Worm (Caenorhabditis elegans) whole organism, young adult: Measurements from ENCODE around the gene F43C11.3.

ENCODE experiments used
- F10E7.11 ChIP-seq: sonication (generic microtip); optimal IDR thresholded peaks from 2 replicates; lab custom pipeline; 2017; ENCODE audit warnings: mild to moderate bottlenecking, missing genetic modification characterization, moderate library complexity, missing compliant biosample characterization
- F22D6.2 ChIP-seq: sonication (generic microtip); optimal IDR thresholded peaks from 2 replicates; lab custom pipeline; 2016; ENCODE audit warnings: mild to moderate bottlenecking, missing genetic modification characterization, missing compliant biosample characterization
- F37B4.10 ChIP-seq: fragments of 200-800 bp; sonication (Bioruptor generic); IDR thresholded peaks from 2 replicates; pipeline ENCODE4 v1.3.6; 2022; ENCODE audit warnings: missing genetic modification characterization, missing compliant biosample characterization
- F57A8.1 ChIP-seq: fragments of 200-800 bp; sonication (Bioruptor generic); optimal IDR thresholded peaks from 2 replicates; lab custom pipeline; 2018; ENCODE audit warnings: mild to moderate bottlenecking, missing genetic modification characterization, moderate library complexity, missing compliant biosample characterization
- F57C9.4 ChIP-seq: sonication (generic microtip); optimal IDR thresholded peaks from 2 replicates; lab custom pipeline; 2017; ENCODE audit warnings: mild to moderate bottlenecking, missing genetic modification characterization, missing compliant biosample characterization
- Y56A3A.18 ChIP-seq: fragments of 200-800 bp; sonication (Bioruptor generic); IDR thresholded peaks from 2 replicates; pipeline ENCODE4 v1.3.6; 2022; ENCODE audit warnings: missing genetic modification reagents, missing genetic modification characterization, missing compliant biosample characterization
- Y67H2A.10 ChIP-seq: fragments of 200-800 bp; sonication (Bioruptor generic); conservative IDR thresholded peaks from 2 replicates; pipeline ENCODE4 v1.3.6; 2022; ENCODE audit warnings: missing genetic modification reagents, missing genetic modification characterization, missing compliant biosample characterization
- ZK185.1 ChIP-seq: sonication (generic microtip); optimal IDR thresholded peaks from 2 replicates; lab custom pipeline; 2016; ENCODE audit warnings: mild to moderate bottlenecking, missing genetic modification characterization, missing compliant biosample characterization; ENCODE audit not compliant: poor library complexity, severe bottlenecking
- atf-7 ChIP-seq: sonication (generic microtip); optimal IDR thresholded peaks from 2 replicates; lab custom pipeline; 2017; ENCODE audit warnings: mild to moderate bottlenecking, missing genetic modification characterization, missing compliant biosample characterization
- attf-3 ChIP-seq: fragments of 200-800 bp; sonication (Bioruptor generic); conservative IDR thresholded peaks from 2 replicates; pipeline ENCODE4 v1.3.6; 2022; ENCODE audit warnings: missing genetic modification reagents, missing genetic modification characterization, missing compliant biosample characterization
- bed-2 ChIP-seq: fragments of 200-800 bp; sonication (Bioruptor generic); IDR thresholded peaks from 2 replicates; pipeline ENCODE4 v1.3.6; 2022; ENCODE audit warnings: missing genetic modification reagents, missing genetic modification characterization, missing compliant biosample characterization
- ceh-27 ChIP-seq: fragments of 200-800 bp; sonication (Bioruptor generic); optimal IDR thresholded peaks from 2 replicates; lab custom pipeline; 2018; ENCODE audit warnings: mild to moderate bottlenecking, missing genetic modification characterization, moderate library complexity, missing compliant biosample characterization
- ceh-40 ChIP-seq: fragments of 200-800 bp; sonication (Bioruptor generic); IDR thresholded peaks from 2 replicates; pipeline ENCODE4 v1.3.6; 2022; ENCODE audit warnings: missing genetic modification characterization, missing compliant biosample characterization
- ceh-79 ChIP-seq: sonication (generic microtip); optimal IDR thresholded peaks from 2 replicates; lab custom pipeline; 2017; ENCODE audit warnings: mild to moderate bottlenecking, missing genetic modification characterization, missing compliant biosample characterization
- ceh-91 ChIP-seq: fragments of 200-800 bp; sonication (Bioruptor generic); IDR thresholded peaks from 2 replicates; pipeline ENCODE4 v1.3.6; 2022; ENCODE audit warnings: missing genetic modification reagents, missing genetic modification characterization, missing compliant biosample characterization
- die-1 ChIP-seq: sonication (generic microtip); optimal IDR thresholded peaks from 2 replicates; lab custom pipeline; 2016; ENCODE audit warnings: missing genotype, mild to moderate bottlenecking, missing genetic modification characterization, missing compliant biosample characterization
- dpff-1 ChIP-seq: sonication (generic microtip); optimal IDR thresholded peaks from 2 replicates; lab custom pipeline; 2017; ENCODE audit warnings: mild to moderate bottlenecking, missing genetic modification characterization, missing compliant biosample characterization
- efl-1 ChIP-seq: fragments of 150-350 bp; optimal IDR thresholded peaks from 2 replicates; lab custom pipeline; 2014; ENCODE audit warnings: missing biosample characterization, missing genetic modification reagents, missing genetic modification characterization
- ekl-4 ChIP-seq: fragments of 200-800 bp; sonication (Bioruptor generic); IDR thresholded peaks from 2 replicates; pipeline ENCODE4 v1.3.6; 2022; ENCODE audit warnings: missing genetic modification reagents, missing genetic modification characterization, missing compliant biosample characterization
- ets-4 ChIP-seq: fragments of 200-800 bp; sonication (Bioruptor generic); optimal IDR thresholded peaks from 2 replicates; lab custom pipeline; 2018; ENCODE audit warnings: mild to moderate bottlenecking, missing genetic modification characterization, missing compliant biosample characterization
- hmg-20 ChIP-seq: fragments of 200-800 bp; sonication (Bioruptor generic); IDR thresholded peaks from 2 replicates; pipeline ENCODE4 v1.3.6; 2022; ENCODE audit warnings: missing genetic modification reagents, missing genetic modification characterization, missing compliant biosample characterization
- lag-1 ChIP-seq: fragments of 200-800 bp; sonication (Bioruptor generic); IDR thresholded peaks from 2 replicates; pipeline ENCODE4 v1.3.6; 2022; ENCODE audit warnings: missing genetic modification reagents, missing genetic modification characterization, missing compliant biosample characterization
- lin-54 ChIP-seq: fragments of 200-800 bp; sonication (Bioruptor generic); optimal IDR thresholded peaks from 2 replicates; lab custom pipeline; 2018; ENCODE audit warnings: mild to moderate bottlenecking, missing genetic modification characterization, missing compliant biosample characterization
- madf-6 ChIP-seq: fragments of 200-800 bp; sonication (Bioruptor generic); IDR thresholded peaks from 2 replicates; pipeline ENCODE4 v1.3.6; 2022; ENCODE audit warnings: missing genetic modification reagents, missing genetic modification characterization, missing compliant biosample characterization
- nhr-120 ChIP-seq: fragments of 200-800 bp; sonication (Bioruptor generic); IDR thresholded peaks from 2 replicates; pipeline ENCODE4 v1.3.6; 2022; ENCODE audit warnings: missing genetic modification characterization, missing compliant biosample characterization
- nhr-179 ChIP-seq: sonication (generic microtip); optimal IDR thresholded peaks from 2 replicates; lab custom pipeline; 2016; ENCODE audit warnings: mild to moderate bottlenecking, missing genetic modification characterization, missing compliant biosample characterization
- nhr-80 ChIP-seq: sonication (generic microtip); optimal IDR thresholded peaks from 2 replicates; lab custom pipeline; 2016; ENCODE audit warnings: missing genetic modification characterization, missing compliant biosample characterization
- pbrm-1 ChIP-seq: fragments of 200-800 bp; sonication (Bioruptor generic); IDR thresholded peaks from 2 replicates; pipeline ENCODE4 v1.3.6; 2022; ENCODE audit warnings: missing genetic modification reagents, missing genetic modification characterization, missing compliant biosample characterization
- rec-8 ChIP-seq, 2 experiments: sonication (generic microtip); optimal IDR thresholded peaks; 2 replicates each; lab custom pipeline; 2016; ENCODE audit warnings: mild to moderate bottlenecking in 2 of 2, missing genetic modification characterization in 2 of 2, missing genetic modification reagents in 2 of 2, missing genotype in 2 of 2, missing biosample characterization in 1 of 2, missing compliant biosample characterization in 1 of 2, moderate library complexity in 1 of 2
- sdz-38 ChIP-seq: sonication (generic microtip); optimal IDR thresholded peaks from 2 replicates; lab custom pipeline; 2016; ENCODE audit warnings: missing genotype, missing genetic modification characterization, missing compliant biosample characterization
- snpc-4 ChIP-seq, 5 experiments: fragments of 150-350 bp in 1 of 5; sonication (generic microtip) in 4 of 5; optimal IDR thresholded peaks; 2 replicates each; lab custom pipeline; 2014 to 2018; ENCODE audit warnings: missing genetic modification characterization in 5 of 5, missing biosample characterization in 3 of 5, antibody characterized with exemption in 2 of 5, mild to moderate bottlenecking in 2 of 5, missing compliant biosample characterization in 2 of 5, missing genotype in 2 of 5, moderate library complexity in 2 of 5, missing genetic modification reagents in 1 of 5
- tbp1 ChIP-seq: fragments of 200-800 bp; sonication (Bioruptor generic); optimal IDR thresholded peaks from 2 replicates; lab custom pipeline; 2018; ENCODE audit warnings: mild to moderate bottlenecking, missing genetic modification characterization, missing compliant biosample characterization
- unc-130 ChIP-seq: sonication (generic microtip); optimal IDR thresholded peaks from 2 replicates; lab custom pipeline; 2016; ENCODE audit warnings: missing genetic modification reagents, missing genetic modification characterization, missing compliant biosample characterization
- zim-3 ChIP-seq: sonication (generic microtip); optimal IDR thresholded peaks from 2 replicates; lab custom pipeline; 2017; ENCODE audit warnings: mild to moderate bottlenecking, missing genetic modification characterization, moderate library complexity, missing compliant biosample characterization
- ztf-25 ChIP-seq: fragments of 200-800 bp; sonication (Bioruptor generic); IDR thresholded peaks from 2 replicates; pipeline ENCODE4 v1.3.6; 2022; ENCODE audit warnings: missing genetic modification reagents, missing genetic modification characterization, missing compliant biosample characterization

F43C11.3 gene

ce11 chrII:2322857-2323518 lies 30.1 kb upstream of the F43C11.3 start, which contains the start of the genes ZK1240.6 and ZK1240.2:
Gene ZK1240.6, minus strand, starts transcription at chrII:2322907.
Gene ZK1240.2, plus strand, starts transcription at chrII:2323376.
- TF ChIP-seq nhr-120 (GFP tag; lab: Robert Waterston, UW): no peak
- TF ChIP-seq F57C9.4 (tag; lab: Kevin White, UChicago): no peak
- TF ChIP-seq bed-2: no peak
- TF ChIP-seq nhr-179 (tag; lab: Kevin White, UChicago): no peak
- TF ChIP-seq F57A8.1 (GFP tag; lab: Kevin White, UChicago): no peak
- peak; percentile 58 for TF ChIP-seq ets-4 (GFP tag; lab: Kevin White, UChicago)
- TF ChIP-seq F10E7.11 (tag; lab: Kevin White, UChicago): no peak
- no peak for TF ChIP-seq tbp1 (GFP tag; lab: Kevin White, UChicago)
- TF ChIP-seq nhr-80 (tag; lab: Kevin White, UChicago): peak; percentile 85
- no peak for TF ChIP-seq ceh-91 (GFP tag; lab: Robert Waterston, UW)
- TF ChIP-seq F22D6.2 (tag; lab: Kevin White, UChicago): no peak
- TF ChIP-seq, all 124 proteins: peak for 2

- no peak for TF ChIP-seq Y56A3A.18 (GFP tag; lab: Robert Waterston, UW)
- TF ChIP-seq unc-130: no peak
- TF ChIP-seq attf-3 (GFP tag; lab: Robert Waterston, UW): no peak
- no peak for TF ChIP-seq snpc-4 (GFP tag; optimal IDR thresholded peaks at IDR 0.05; lab: Kevin White, UChicago)
- no peak for TF ChIP-seq snpc-4 (tag; optimal IDR thresholded peaks at IDR 0.05; lab: Kevin White, UChicago)
- no peak for TF ChIP-seq zim-3 (tag; lab: Kevin White, UChicago)
- TF ChIP-seq F10E7.11 (tag; lab: Kevin White, UChicago): no peak
- no peak for TF ChIP-seq lin-54 (GFP tag; lab: Kevin White, UChicago)
- no peak for TF ChIP-seq hmg-20 (GFP tag; lab: Robert Waterston, UW)
- TF ChIP-seq rec-8 (tag; optimal IDR thresholded peaks at IDR 0.05; lab: Kevin White, UChicago): no peak
- no peak for TF ChIP-seq ekl-4
- no peak for TF ChIP-seq ceh-27 (GFP tag; lab: Kevin White, UChicago)
- no peak for TF ChIP-seq lag-1 (GFP tag; lab: Robert Waterston, UW)
- no peak for TF ChIP-seq ztf-25 (GFP tag; lab: Robert Waterston, UW)
- TF ChIP-seq ceh-79: no peak
- TF ChIP-seq ZK185.1 (tag; lab: Kevin White, UChicago): no peak
- TF ChIP-seq efl-1 (GFP tag; lab: Kevin White, UChicago): no peak
- no peak for TF ChIP-seq dpff-1 (tag; lab: Kevin White, UChicago)
- no peak for TF ChIP-seq die-1 (tag; lab: Kevin White, UChicago)
- TF ChIP-seq nhr-179 (tag; lab: Kevin White, UChicago): no peak
These were observed 28.2 kb upstream of the F43C11.3 start, which contains the start of gene ZK1240.11 for ce11 chrII:2324956-2325355. Gene ZK1240.11, plus strand, starts transcription at chrII:2325256.

- TF ChIP-seq madf-6 (GFP tag; lab: Robert Waterston, UW) (no peak), ekl-4 (no peak), sdz-38 (tag; lab: Kevin White, UChicago) (no peak), pbrm-1 (GFP tag; lab: Robert Waterston, UW) (no peak), ceh-79 (no peak), atf-7 (no peak), Y67H2A.10 (GFP tag; lab: Robert Waterston, UW) (no peak), F37B4.10 (GFP tag; lab: Robert Waterston, UW) (no peak), ceh-40 (GFP tag; lab: Robert Waterston, UW) (no peak)
These were observed 24.1 kb upstream of the F43C11.3 start, which contains the start of the genes ZK1240.8 and ZK1240.1 for ce11 chrII:2328963-2329442. Gene ZK1240.8, minus strand, starts transcription at chrII:2329063. Gene ZK1240.1, plus strand, starts transcription at chrII:2329392.
